Worm (Caenorhabditis elegans): ENCODE measurements around the gene K09E9.4.

K09E9.4 gene

DNA sequence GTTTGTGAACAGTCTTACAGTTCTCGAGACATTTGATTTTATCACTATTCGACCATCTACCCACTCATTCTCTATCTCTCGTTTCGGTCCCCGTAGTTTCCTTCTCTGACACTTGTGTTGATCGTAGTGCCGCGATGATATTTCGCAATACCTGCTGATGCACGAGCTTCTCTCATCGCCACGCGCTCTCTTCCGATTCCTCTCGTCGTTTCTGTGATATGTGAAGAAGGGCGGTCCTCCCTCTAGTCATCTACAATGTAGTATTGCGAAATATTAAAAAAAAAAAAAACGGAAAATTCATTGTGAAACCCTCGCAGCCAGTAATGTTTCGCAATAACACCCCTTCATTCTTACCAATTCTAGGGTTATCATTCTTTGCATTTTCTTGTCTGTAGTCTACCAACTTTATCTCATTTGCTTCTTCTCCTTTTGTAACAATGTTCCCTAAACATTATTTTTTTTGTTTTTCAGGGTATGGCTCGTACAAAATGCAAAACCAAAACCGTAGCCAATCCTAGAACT, 22.7 kb downstream of the K09E9.4 start, which contains the start of gene nipi-3 (continued):
- peak; percentile 70 for TF ChIP-seq nhr-10 (tag; optimal IDR thresholded peaks at IDR 0.05)
- TF ChIP-seq mab-5 (tag; optimal IDR thresholded peaks at IDR 0.05) = peak; percentile 45
- peak; percentile 96 for TF ChIP-seq nhr-25 (tag; optimal IDR thresholded peaks at IDR 0.05)
- TF ChIP-seq ztf-1 (GFP tag; conservative IDR thresholded peaks at IDR 0.05) = no peak
- TF ChIP-seq nhr-129 (tag; optimal IDR thresholded peaks at IDR 0.05) = peak; percentile 97

DNA sequence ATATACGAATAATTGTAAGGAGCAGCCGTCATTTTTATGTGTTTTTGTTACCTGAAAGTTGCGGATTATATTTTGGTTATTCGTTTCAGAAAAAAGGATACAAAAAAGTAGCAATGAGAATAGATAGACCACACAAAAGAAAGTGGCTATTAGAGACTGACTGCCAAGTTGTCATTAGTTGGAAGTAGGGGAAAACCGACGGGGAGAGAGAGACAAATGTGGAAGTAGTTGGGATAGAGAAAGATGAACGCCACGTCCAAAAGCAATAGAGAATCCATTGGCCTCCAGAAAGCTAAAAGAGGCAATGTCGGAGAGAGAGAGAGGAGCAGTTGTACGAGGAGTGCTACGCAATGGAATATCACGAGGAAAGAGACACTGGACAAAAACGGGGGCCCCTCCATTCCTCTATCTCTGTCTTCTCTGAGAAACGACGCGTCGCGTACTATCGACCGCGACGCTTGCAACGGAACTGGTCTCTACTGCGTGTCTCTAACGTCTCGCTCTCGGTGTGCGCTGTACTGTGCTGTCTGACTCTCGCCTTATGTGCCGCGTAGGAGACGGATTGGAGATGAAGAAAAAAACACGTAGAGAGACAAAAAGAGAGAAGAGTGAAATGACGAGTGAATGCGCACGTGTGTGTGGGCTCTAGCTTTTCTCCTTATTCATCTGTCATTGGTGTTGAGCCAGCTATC, 23.5 kb downstream of the K09E9.4 start, which contains the start of gene rab-14:
rab-14 (minus strand) TSS at position 51 of the 692 bp plus-strand sequence.
- TF ChIP-seq R02D3.7 (tag; optimal IDR thresholded peaks at IDR 0.05) (no peak), nhr-6 (tag; optimal IDR thresholded peaks at IDR 0.05) (no peak), mdl-1 (tag; optimal IDR thresholded peaks at IDR 0.05) (peak; percentile 59 to 94), unc-39 (tag; optimal IDR thresholded peaks at IDR 0.05) (no peak), sma-3 (GFP tag; optimal IDR thresholded peaks at IDR 0.05) (peak; percentile 34), ama-1 (optimal IDR thresholded peaks at IDR 0.05) (no peak), mab-5 (tag; optimal IDR thresholded peaks at IDR 0.05) (peak; percentile 41), nhr-21 (tag; optimal IDR thresholded peaks at IDR 0.05) (peak; percentile 70), alr-1 (tag; optimal IDR thresholded peaks at IDR 0.05) (no peak), fos-1 (tag; optimal IDR thresholded peaks at IDR 0.05) (peak; percentile 59), sem-4 (tag; optimal IDR thresholded peaks at IDR 0.05) (peak; percentile 81), crh-2 (tag; optimal IDR thresholded peaks at IDR 0.05) (peak; percentile 76), F13H6.1 (tag; optimal IDR thresholded peaks at IDR 0.05) (peak; percentile 80), zag-1 (tag; optimal IDR thresholded peaks at IDR 0.05) (peak; percentile 84), lin-39 (tag; optimal IDR thresholded peaks at IDR 0.05) (no peak), unc-62 (GFP tag; optimal IDR thresholded peaks at IDR 0.05) (no peak), nhr-23 (tag; optimal IDR thresholded peaks at IDR 0.05) (no peak), gmeb-1 (tag; optimal IDR thresholded peaks at IDR 0.05) (peak; percentile 51), egl-27 (tag; optimal IDR thresholded peaks at IDR 0.05) (peak; percentile 51), nhr-12 (tag; optimal IDR thresholded peaks at IDR 0.05) (no peak), lin-13 (GFP tag; optimal IDR thresholded peaks at IDR 0.05) (peak; percentile 66), nhr-237 (tag; optimal IDR thresholded peaks at IDR 0.05) (no peak), skn-1 (tag; optimal IDR thresholded peaks at IDR 0.05) (no peak), mbf-1 (tag; optimal IDR thresholded peaks at IDR 0.05) (no peak), blmp-1 (tag; optimal IDR thresholded peaks at IDR 0.05; ENCODE audit: insufficient read depth) (no peak), Y55F3AM.14 (GFP tag; optimal IDR thresholded peaks at IDR 0.05) (peak; percentile 70), elt-3 (tag; optimal IDR thresholded peaks at IDR 0.05) (no peak), C34F6.9 (tag; optimal IDR thresholded peaks at IDR 0.05) (peak; percentile 61), nhr-11 (tag; optimal IDR thresholded peaks at IDR 0.05) (no peak), ztf-1 (GFP tag; conservative IDR thresholded peaks at IDR 0.05) (no peak), ceh-16 (tag; optimal IDR thresholded peaks at IDR 0.05) (peak; percentile 21), ceh-82 (tag; optimal IDR thresholded peaks at IDR 0.05) (peak; percentile 27), lsy-2 (tag; optimal IDR thresholded peaks at IDR 0.05) (peak; percentile 24 to 81), nhr-129 (tag; optimal IDR thresholded peaks at IDR 0.05) (peak; percentile 89), ztf-4 (tag; optimal IDR thresholded peaks at IDR 0.05) (peak; percentile 70), aly-2 (tag; optimal IDR thresholded peaks at IDR 0.05) (no peak), nhr-77 (tag; optimal IDR thresholded peaks at IDR 0.05) (no peak), nhr-10 (tag; optimal IDR thresholded peaks at IDR 0.05) (no peak), nhr-25 (tag; optimal IDR thresholded peaks at IDR 0.05) (peak; percentile 52), ZK546.5 (tag; optimal IDR thresholded peaks at IDR 0.05) (no peak), peb-1 (tag; optimal IDR thresholded peaks at IDR 0.05) (no peak), ztf-11 (tag; optimal IDR thresholded peaks at IDR 0.05) (no peak), lin-11 (tag; optimal IDR thresholded peaks at IDR 0.05) (peak; percentile 66), unc-55 (GFP tag; optimal IDR thresholded peaks at IDR 0.05) (peak; percentile 78), dmd-4 (tag; optimal IDR thresholded peaks at IDR 0.05) (no peak), sma-9 (GFP tag; optimal IDR thresholded peaks at IDR 0.05) (peak; percentile 51), sma-9 (tag; optimal IDR thresholded peaks at IDR 0.05) (no peak), snpc-4 (tag; optimal IDR thresholded peaks at IDR 0.05) (peak; percentile 29), elt-1 (tag; optimal IDR thresholded peaks at IDR 0.05) (no peak)
